Worm (Caenorhabditis elegans): Measurements from ENCODE around the gene K08F11.1.

The K08F11.1 gene

DNA sequence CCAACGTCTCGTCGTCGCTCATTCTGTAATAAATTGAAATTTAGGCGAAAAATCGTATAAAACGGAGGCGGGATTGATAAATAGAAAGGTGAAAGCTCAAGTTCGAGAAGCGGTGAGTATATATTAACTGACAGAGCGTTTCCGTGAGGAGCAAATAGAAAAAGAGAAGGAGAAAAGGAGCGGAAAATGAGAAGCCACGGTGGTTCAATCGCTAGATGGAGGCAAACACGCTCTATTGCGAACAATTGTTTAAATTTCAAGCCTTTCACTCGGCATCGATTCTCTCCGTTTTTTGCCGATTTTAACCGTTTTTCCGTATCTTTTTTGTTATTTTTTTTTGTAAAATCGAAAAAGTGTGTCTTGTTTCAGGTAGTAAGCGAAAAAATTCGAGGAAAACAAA is 8.9 kb upstream of the K08F11.1 start, which contains the start of gene miro-1:
miro-1 (minus strand) TSS at position 23 of the 400 bp plus-strand sequence.
- peak in 1 of 2 experiments; percentile 38 for TF ChIP-seq lsy-2 (tag; optimal IDR thresholded peaks at IDR 0.05)

DNA sequence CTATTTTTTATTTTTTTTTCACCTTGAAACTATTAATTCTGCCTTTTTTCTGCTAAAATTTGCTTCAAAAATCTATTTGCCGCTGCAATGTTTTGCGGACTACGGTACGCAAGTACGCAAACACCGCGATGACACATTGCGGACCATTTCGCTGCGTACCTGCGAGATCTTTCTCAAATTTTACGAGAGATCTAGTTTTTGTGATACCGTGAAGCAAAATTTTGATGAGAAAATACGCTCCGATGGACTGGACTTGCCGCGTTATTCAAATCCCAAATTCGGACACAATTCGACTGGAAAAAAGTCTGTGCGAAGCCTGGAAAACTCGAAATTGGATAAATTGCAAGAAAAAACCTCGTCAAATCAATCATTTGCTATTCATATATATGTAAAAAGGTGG is 4.1 kb upstream of the K08F11.1 start:
- TF ChIP-seq rnt-1 (tag; optimal IDR thresholded peaks at IDR 0.05) = peak; percentile 64
- peak; percentile 61 for TF ChIP-seq F16B12.6 (tag; optimal IDR thresholded peaks at IDR 0.05)
- peak; percentile 98 for TF ChIP-seq nhr-19 (GFP tag; conservative IDR thresholded peaks at IDR 0.05)
- TF ChIP-seq dsc-1 (tag; optimal IDR thresholded peaks at IDR 0.05) = peak; percentile 32
- peak; percentile 44 for TF ChIP-seq xbp-1 (tag; optimal IDR thresholded peaks at IDR 0.05)
- peak; percentile 77 for TF ChIP-seq nhr-47 (tag; optimal IDR thresholded peaks at IDR 0.05)
- TF ChIP-seq nhr-20 (tag; optimal IDR thresholded peaks at IDR 0.05) = peak; percentile 46
- peak; percentile 31 to 60 for TF ChIP-seq lin-35 (GFP tag; optimal IDR thresholded peaks at IDR 0.05)
- TF ChIP-seq unc-86 (tag; optimal IDR thresholded peaks at IDR 0.05) = peak; percentile 29
- TF ChIP-seq isw-1 (GFP tag; IDR thresholded peaks at IDR 0.05) = peak; percentile 95
- TF ChIP-seq lin-14 (GFP tag; optimal IDR thresholded peaks at IDR 0.05) = peak; percentile 47
- TF ChIP-seq tbx-2 (tag; optimal IDR thresholded peaks at IDR 0.05) = peak; percentile 39
- peak; percentile 24 for TF ChIP-seq swsn-7 (tag; optimal IDR thresholded peaks at IDR 0.05)
- peak; percentile 97 for TF ChIP-seq ceh-88 (GFP tag; IDR thresholded peaks at IDR 0.05)
- TF ChIP-seq nhr-85 (tag) = peak; percentile 58
- peak; percentile 42 for TF ChIP-seq snu-23 (GFP tag; optimal IDR thresholded peaks at IDR 0.05)
- TF ChIP-seq C04F5.9 (tag; optimal IDR thresholded peaks at IDR 0.05) = peak; percentile 3
- TF ChIP-seq fkh-8 (tag; optimal IDR thresholded peaks at IDR 0.05) = peak; percentile 60
- peak; percentile 61 to 89 for TF ChIP-seq lsy-2 (tag; optimal IDR thresholded peaks at IDR 0.05)
- TF ChIP-seq nhr-71 (tag; optimal IDR thresholded peaks at IDR 0.05) = peak; percentile 71
- TF ChIP-seq mab-9 (GFP tag; IDR thresholded peaks at IDR 0.05) = peak; percentile 93
- TF ChIP-seq dpl-1 (GFP tag; optimal IDR thresholded peaks at IDR 0.05) = peak in 2 of 3 experiments; percentile 50
- TF ChIP-seq efl-1 (optimal IDR thresholded peaks at IDR 0.05) = peak; percentile 36 to 60
- TF ChIP-seq efl-1 (GFP tag; optimal IDR thresholded peaks at IDR 0.05 in 1 of 2) = peak; percentile 63 to 75
- peak; percentile 97 for TF ChIP-seq grh-1 (GFP tag; IDR thresholded peaks at IDR 0.05)
- TF ChIP-seq unc-98 (GFP tag; IDR thresholded peaks at IDR 0.05) = peak; percentile 95

DNA sequence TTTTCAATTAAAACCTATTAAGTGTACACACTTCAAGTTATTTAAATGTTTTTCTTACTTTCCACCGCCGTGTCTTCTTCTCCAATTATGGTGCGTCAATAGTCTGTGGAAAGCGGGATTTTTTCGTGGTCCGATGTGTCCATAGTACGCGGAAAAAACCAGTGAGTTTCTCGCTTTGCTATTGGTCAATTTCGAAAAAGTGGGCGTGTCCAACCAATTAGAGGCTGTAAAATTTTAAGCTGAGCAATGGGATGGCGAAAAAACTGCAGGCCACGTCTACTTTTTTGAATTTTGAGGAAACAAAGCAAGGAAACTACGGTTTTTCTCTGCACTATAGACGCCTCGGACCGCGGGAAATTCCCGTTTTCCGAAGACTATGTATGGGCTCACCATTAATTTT is 975 bp upstream of the K08F11.1 start:
- no peak for TF ChIP-seq alr-1 (tag; optimal IDR thresholded peaks at IDR 0.05; ENCODE audit: borderline replicate concordance)
- TF ChIP-seq snu-23 (GFP tag; optimal IDR thresholded peaks at IDR 0.05) = no peak
- TF ChIP-seq swsn-7 (tag; optimal IDR thresholded peaks at IDR 0.05) = no peak
- no peak for TF ChIP-seq nhr-90 (tag; optimal IDR thresholded peaks at IDR 0.05; ENCODE audit: poor library complexity)
- TF ChIP-seq dsc-1 (tag; optimal IDR thresholded peaks at IDR 0.05) = no peak
- no peak for TF ChIP-seq lin-14 (GFP tag; optimal IDR thresholded peaks at IDR 0.05)
- TF ChIP-seq nhr-11 (tag; optimal IDR thresholded peaks at IDR 0.05) = no peak
- TF ChIP-seq lin-15B (tag; optimal IDR thresholded peaks at IDR 0.05) = no peak
- no peak for TF ChIP-seq pqm-1 (tag; optimal IDR thresholded peaks at IDR 0.05)
- TF ChIP-seq aly-2 (tag; optimal IDR thresholded peaks at IDR 0.05) = no peak
- TF ChIP-seq sptf-1 (tag; optimal IDR thresholded peaks at IDR 0.05) = no peak
- TF ChIP-seq zip-4 (GFP tag; optimal IDR thresholded peaks at IDR 0.05) = no peak
- TF ChIP-seq nhr-77 (tag; optimal IDR thresholded peaks at IDR 0.05) = no peak
- no peak for TF ChIP-seq nhr-20 (tag; optimal IDR thresholded peaks at IDR 0.05)
- TF ChIP-seq fkh-10 (GFP tag; optimal IDR thresholded peaks at IDR 0.05) = no peak
- no peak for TF ChIP-seq hlh-4 (tag; optimal IDR thresholded peaks at IDR 0.05)
- no peak for TF ChIP-seq C34B4.2 (tag; optimal IDR thresholded peaks at IDR 0.05)
- TF ChIP-seq rnt-1 (tag; optimal IDR thresholded peaks at IDR 0.05) = no peak
- no peak for TF ChIP-seq vab-15 (tag; optimal IDR thresholded peaks at IDR 0.05)

Measured in whole organism, L1 larva.